Worm (Caenorhabditis elegans) whole organism, L3 larva: ENCODE data around the gene F29B9.5.

Source experiments
- ZK546.5 ChIP-seq: sonication (generic microtip); optimal IDR thresholded peaks from 2 replicates; lab custom pipeline; 2017; ENCODE audit warnings: missing biosample characterization, missing genetic modification characterization
- ama-1 ChIP-seq: fragments of 150-350 bp; optimal IDR thresholded peaks from 2 replicates; lab custom pipeline; 2018
- ceh-82 ChIP-seq: fragments of 150-350 bp; optimal IDR thresholded peaks from 2 replicates; lab custom pipeline; 2014; ENCODE audit warnings: missing biosample characterization, missing genetic modification characterization
- jun-1 ChIP-seq: fragments of 150-350 bp; optimal IDR thresholded peaks from 2 replicates; lab custom pipeline; 2014; ENCODE audit warnings: missing biosample characterization, missing genetic modification reagents, missing genetic modification characterization
- nfya-1 ChIP-seq: sonication (generic microtip); optimal IDR thresholded peaks from 2 replicates; lab custom pipeline; 2017; ENCODE audit warnings: missing genetic modification characterization, mild to moderate bottlenecking, missing compliant biosample characterization, antibody characterized with exemption, moderate library complexity; ENCODE audit not compliant: insufficient read depth
- nhr-25 ChIP-seq: sonication (generic microtip); optimal IDR thresholded peaks from 2 replicates; lab custom pipeline; 2017; ENCODE audit warnings: missing biosample characterization, missing genetic modification characterization
- nhr-77 ChIP-seq: fragments of 150-350 bp; optimal IDR thresholded peaks from 2 replicates; lab custom pipeline; 2014; ENCODE audit warnings: missing biosample characterization, missing genetic modification characterization
- pha-4 ChIP-seq: fragments of 150-350 bp; optimal IDR thresholded peaks from 2 replicates; lab custom pipeline; 2014; ENCODE audit warnings: missing biosample characterization, missing genetic modification reagents, missing genetic modification characterization
- pqm-1 ChIP-seq: fragments of 150-350 bp; optimal IDR thresholded peaks from 2 replicates; lab custom pipeline; 2017; ENCODE audit warnings: missing biosample characterization, missing genetic modification characterization, inconsistent platforms
- tbx-2 ChIP-seq: sonication (generic microtip); optimal IDR thresholded peaks from 2 replicates; lab custom pipeline; 2016; ENCODE audit warnings: mild to moderate bottlenecking, missing genetic modification characterization, missing compliant biosample characterization

DNA sequence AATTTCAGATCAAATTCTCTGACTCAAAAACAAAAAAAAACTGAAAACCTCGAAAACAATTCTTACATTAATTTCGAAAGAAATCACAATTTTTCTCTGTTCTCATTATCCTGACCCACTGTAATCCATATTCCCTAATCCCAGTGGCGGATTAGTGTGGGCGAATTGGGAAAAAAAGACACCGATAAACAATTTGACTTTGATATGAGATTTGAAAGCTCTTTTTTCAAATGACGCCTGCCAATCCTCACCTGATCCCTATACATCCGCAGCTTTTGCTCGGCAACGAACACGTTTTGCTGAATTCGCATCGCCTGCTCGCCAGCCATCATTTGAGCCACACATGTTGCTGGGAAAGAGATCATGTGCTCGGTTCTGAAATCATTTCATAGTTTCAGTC is 40.5 kb upstream of the F29B9.5 start:
- TF ChIP-seq nhr-77 (tag; lab: Kevin White, UChicago), result no peak
- TF ChIP-seq jun-1 (tag; lab: Kevin White, UChicago), result no peak
- no peak for TF ChIP-seq ceh-82 (tag; lab: Kevin White, UChicago)
- no peak for TF ChIP-seq nhr-25 (tag; lab: Kevin White, UChicago)
- TF ChIP-seq nfya-1 (tag; lab: Kevin White, UChicago), result no peak
- TF ChIP-seq pqm-1 (tag; lab: Kevin White, UChicago), result no peak
- TF ChIP-seq tbx-2 (tag; lab: Kevin White, UChicago), result no peak
- TF ChIP-seq ama-1 (lab: Kevin White, UChicago), result no peak
- TF ChIP-seq ZK546.5, result no peak
- TF ChIP-seq pha-4 (tag; lab: Kevin White, UChicago), result no peak
